Fruit fly (Drosophila melanogaster) S2 (cell line): ENCODE results near the gene CG43155.

Experiments
- CG8478 ChIP-seq: fragments of >200 bp; optimal IDR thresholded peaks from 2 replicates; lab custom pipeline; 2018
- CTCF ChIP-seq, 2 experiments: fragments of >200 bp; optimal IDR thresholded peaks; 2 replicates each; lab custom pipeline; 2018

dm6 chrX:11476758-11477157, 17.2 kb downstream of the CG43155 start, which contains the start of gene Cyp4g15:
- TF ChIP-seq CG8478 (lab: Kevin White, UChicago): no peak
- TF ChIP-seq CTCF (optimal IDR thresholded peaks at IDR 0.05; lab: Kevin White, UChicago): no peak
